Worm (Caenorhabditis elegans) whole organism, late embryonic: ENCODE data around the gene str-118.

Experiments
- lin-11 ChIP-seq: fragments of 200-800 bp; sonication (Bioruptor generic); optimal IDR thresholded peaks from 2 replicates; lab custom pipeline; 2018; ENCODE audit warnings: mild to moderate bottlenecking, missing genetic modification characterization, missing compliant biosample characterization
- nhr-11 ChIP-seq: fragments of 150-350 bp; optimal IDR thresholded peaks from 2 replicates; lab custom pipeline; 2014; ENCODE audit warnings: missing biosample characterization, missing genetic modification characterization
- pqm-1 ChIP-seq: sonication (generic microtip); optimal IDR thresholded peaks from 2 replicates; lab custom pipeline; 2016; ENCODE audit warnings: missing genetic modification characterization, missing compliant biosample characterization

ce11 chrV:10058748-10059147, 6.8 kb downstream of the str-118 start:
- no peak for TF ChIP-seq nhr-11 (tag; lab: Kevin White, UChicago)
- TF ChIP-seq pqm-1 (tag; lab: Kevin White, UChicago), result no peak
- TF ChIP-seq lin-11 (tag; lab: Kevin White, UChicago), result no peak
